Fruit fly (Drosophila melanogaster) whole organism, embryonic: Measurements from ENCODE around the gene corto.

Experiments used
- Awh ChIP-seq: fragments of 200-800 bp; sonication (Bioruptor generic); IDR thresholded peaks from 2 replicates; pipeline ENCODE4, ENCODE4 v1.3.6; 2022; ENCODE audit warnings: missing biosample characterization, missing genetic modification characterization
- BtbVII ChIP-seq: fragments of 200-800 bp; sonication (Bioruptor generic); optimal IDR thresholded peaks from 3 replicates; lab custom pipeline; 2017; ENCODE audit warnings: missing biosample characterization, mild to moderate bottlenecking, missing genetic modification characterization
- CG10366 ChIP-seq: fragments of 200-800 bp; sonication (Bioruptor generic); IDR thresholded peaks from 2 replicates; pipeline ENCODE4 v1.3.6; 2022; ENCODE audit warnings: missing biosample characterization, missing genetic modification characterization
- CG10979 ChIP-seq: fragments of 200-800 bp; sonication (Bioruptor generic); optimal IDR thresholded peaks from 2 replicates; lab custom pipeline; 2018; ENCODE audit warnings: missing biosample characterization, mild to moderate bottlenecking, missing genetic modification characterization, moderate library complexity
- CG13424 ChIP-seq: fragments of 200-800 bp; sonication (Bioruptor generic); optimal IDR thresholded peaks from 2 replicates; lab custom pipeline; 2019; ENCODE audit warnings: missing biosample characterization, mild to moderate bottlenecking, missing genetic modification characterization, moderate library complexity
- CG14014 ChIP-seq: fragments of 200-800 bp; sonication (Bioruptor generic); IDR thresholded peaks from 2 replicates; pipeline ENCODE4 v1.3.6; 2022; ENCODE audit warnings: missing biosample characterization, missing genetic modification characterization
- CG2120 ChIP-seq: fragments of 200-800 bp; sonication (Bioruptor generic); optimal IDR thresholded peaks from 3 replicates; lab custom pipeline; 2016; ENCODE audit warnings: missing biosample characterization, missing genetic modification characterization
- CG2678 ChIP-seq: fragments of 200-800 bp; sonication (Bioruptor generic); optimal IDR thresholded peaks from 3 replicates; lab custom pipeline; 2019; ENCODE audit warnings: missing biosample characterization, mild to moderate bottlenecking, missing genetic modification characterization, moderate library complexity
- CG30431 ChIP-seq: fragments of 200-800 bp; sonication (Bioruptor generic); optimal IDR thresholded peaks from 2 replicates; lab custom pipeline; 2017; ENCODE audit warnings: missing biosample characterization, missing genetic modification characterization
- CG4404 ChIP-seq: fragments of 200-800 bp; sonication (Bioruptor generic); IDR thresholded peaks from 2 replicates; pipeline ENCODE4 v1.3.6; 2022; ENCODE audit warnings: missing biosample characterization, missing genetic modification characterization
- CG7357 ChIP-seq: fragments of 200-800 bp; sonication (Bioruptor generic); IDR thresholded peaks from 3 replicates; pipeline ENCODE4 v1.3.6; 2022; ENCODE audit warnings: missing biosample characterization, missing genetic modification characterization
- CG7928 ChIP-seq: fragments of 200-800 bp; sonication (Bioruptor generic); optimal IDR thresholded peaks from 2 replicates; lab custom pipeline; 2017; ENCODE audit warnings: missing biosample characterization, mild to moderate bottlenecking, missing genetic modification characterization
- CG8281 ChIP-seq: fragments of 200-800 bp; sonication (Bioruptor generic); optimal IDR thresholded peaks from 2 replicates; lab custom pipeline; 2018; ENCODE audit warnings: missing biosample characterization, mild to moderate bottlenecking, missing genetic modification characterization, moderate library complexity
- CG8765 ChIP-seq: fragments of 200-800 bp; sonication (Bioruptor generic); IDR thresholded peaks from 2 replicates; pipeline ENCODE4 v1.3.6; 2022; ENCODE audit warnings: missing biosample characterization, missing genetic modification characterization
- Dek ChIP-seq: fragments of 200-800 bp; sonication (Bioruptor generic); optimal IDR thresholded peaks from 3 replicates; lab custom pipeline; 2019; ENCODE audit warnings: missing biosample characterization, mild to moderate bottlenecking, missing genetic modification characterization, moderate library complexity
- Dll ChIP-seq: fragments of 200-800 bp; sonication (Bioruptor generic); IDR thresholded peaks from 4 replicates; pipeline ENCODE4 v1.3.6; 2022; ENCODE audit warnings: missing biosample characterization, missing genetic modification characterization; ENCODE audit not compliant: partially characterized antibody
- H15 ChIP-seq: fragments of 200-800 bp; sonication (Bioruptor generic); IDR thresholded peaks from 3 replicates; pipeline ENCODE4 v1.3.6; 2022; ENCODE audit warnings: missing biosample characterization, missing genetic modification characterization
- H2.0 ChIP-seq: fragments of 200-800 bp; sonication (Bioruptor generic); IDR thresholded peaks from 2 replicates; pipeline ENCODE4 v1.3.6; 2022; ENCODE audit warnings: missing biosample characterization, missing genetic modification characterization
- Hr51 ChIP-seq, 2 experiments: fragments of 200-800 bp; sonication (Bioruptor generic); optimal IDR thresholded peaks; 2 replicates in 1 of 2; 3 replicates in 1 of 2; lab custom pipeline; 2016 to 2018; ENCODE audit warnings: missing biosample characterization in 2 of 2, missing genetic modification characterization in 2 of 2, mild to moderate bottlenecking in 1 of 2, moderate library complexity in 1 of 2
- Max ChIP-seq: fragments of 200-800 bp; sonication (Bioruptor generic); optimal IDR thresholded peaks from 2 replicates; lab custom pipeline; 2016; ENCODE audit warnings: missing biosample characterization, mild to moderate bottlenecking, missing genetic modification characterization
- Mrtf ChIP-seq: fragments of 200-800 bp; sonication (Bioruptor generic); IDR thresholded peaks from 3 replicates; pipeline ENCODE4 v1.3.6; 2022; ENCODE audit warnings: missing biosample characterization, missing genetic modification characterization
- NfI ChIP-seq: fragments of 200-800 bp; sonication (Bioruptor generic); optimal IDR thresholded peaks from 3 replicates; lab custom pipeline; 2018; ENCODE audit warnings: missing biosample characterization, mild to moderate bottlenecking, missing genetic modification characterization, moderate library complexity
- Ptx1 ChIP-seq: fragments of 200-800 bp; sonication (Bioruptor generic); IDR thresholded peaks from 2 replicates; pipeline ENCODE4 v1.3.6; 2022; ENCODE audit warnings: missing biosample characterization, missing genetic modification characterization
- Scr ChIP-seq: fragments of 200-800 bp; sonication (Bioruptor generic); IDR thresholded peaks from 2 replicates; pipeline ENCODE4 v1.3.6; 2022; ENCODE audit warnings: missing biosample characterization, missing genetic modification characterization; ENCODE audit not compliant: partially characterized antibody
- Stat92E ChIP-seq, 3 experiments: fragments of >200 bp in 2 of 3; fragments of 200-800 bp in 1 of 3; sonication (Bioruptor generic) in 1 of 3; optimal IDR thresholded peaks; 2 replicates each; lab custom pipeline; 2017 to 2019; ENCODE audit warnings: missing biosample characterization in 3 of 3, missing genetic modification characterization in 3 of 3, mild to moderate bottlenecking in 1 of 3, moderate library complexity in 1 of 3
- aop ChIP-seq: fragments of 200-800 bp; sonication (Bioruptor generic); IDR thresholded peaks from 2 replicates; pipeline ENCODE4 v1.3.6; 2022; ENCODE audit warnings: missing biosample characterization, missing genetic modification characterization
- ash1 ChIP-seq: fragments of 200-800 bp; sonication (Bioruptor generic); optimal IDR thresholded peaks from 2 replicates; lab custom pipeline; 2018; ENCODE audit warnings: missing biosample characterization, mild to moderate bottlenecking, missing genetic modification characterization
- ato ChIP-seq: fragments of 200-800 bp; sonication (Bioruptor generic); IDR thresholded peaks from 2 replicates; pipeline ENCODE4 v1.3.6; 2022; ENCODE audit warnings: missing biosample characterization, missing genetic modification characterization; ENCODE audit not compliant: partially characterized antibody
- az2 ChIP-seq: fragments of 200-800 bp; sonication (Bioruptor generic); optimal IDR thresholded peaks from 3 replicates; lab custom pipeline; 2016; ENCODE audit warnings: missing biosample characterization, missing genetic modification characterization
- bsh ChIP-seq, 2 experiments: fragments of 200-800 bp; sonication (Bioruptor generic); optimal IDR thresholded peaks; 2 replicates each; lab custom pipeline; 2017 to 2018; ENCODE audit warnings: mild to moderate bottlenecking in 2 of 2, missing biosample characterization in 2 of 2, missing genetic modification characterization in 2 of 2, moderate library complexity in 1 of 2
- caup ChIP-seq: fragments of 200-800 bp; sonication (Bioruptor generic); optimal IDR thresholded peaks from 3 replicates; lab custom pipeline; 2017; ENCODE audit warnings: missing biosample characterization, mild to moderate bottlenecking, missing genetic modification characterization, moderate library complexity; ENCODE audit not compliant: severe bottlenecking
- chinmo ChIP-seq: fragments of 200-800 bp; sonication (Bioruptor generic); IDR thresholded peaks from 4 replicates; pipeline ENCODE4 v1.3.6; 2022; ENCODE audit warnings: missing biosample characterization, missing genetic modification characterization; ENCODE audit not compliant: partially characterized antibody
- emc ChIP-seq: fragments of 200-800 bp; sonication (Bioruptor generic); optimal IDR thresholded peaks from 2 replicates; lab custom pipeline; 2016; ENCODE audit warnings: missing biosample characterization, missing genetic modification characterization
- exex ChIP-seq: fragments of 200-800 bp; sonication (Bioruptor generic); optimal IDR thresholded peaks from 4 replicates; lab custom pipeline; 2018; ENCODE audit warnings: missing biosample characterization, mild to moderate bottlenecking, missing genetic modification characterization, moderate library complexity
- fd102C ChIP-seq: fragments of 200-800 bp; sonication (Bioruptor generic); optimal IDR thresholded peaks from 2 replicates; lab custom pipeline; 2018; ENCODE audit warnings: missing biosample characterization, mild to moderate bottlenecking, missing genetic modification characterization, moderate library complexity
- fd64A ChIP-seq: fragments of 200-800 bp; sonication (Bioruptor generic); optimal IDR thresholded peaks from 3 replicates; lab custom pipeline; 2018; ENCODE audit warnings: missing biosample characterization, mild to moderate bottlenecking, missing genetic modification characterization
- lov ChIP-seq, 2 experiments: fragments of 200-800 bp in 1 of 2; fragments of >200 bp in 1 of 2; sonication (Bioruptor generic) in 1 of 2; IDR thresholded peaks in 1 of 2; optimal IDR thresholded peaks in 1 of 2; 2 replicates in 1 of 2; 3 replicates in 1 of 2; pipeline versions ENCODE4 v1.3.6 to Lab custom; 2017 to 2022; ENCODE audit warnings: missing biosample characterization in 1 of 2, missing genetic modification characterization in 1 of 2
- nau ChIP-seq: fragments of 200-800 bp; sonication (Bioruptor generic); optimal IDR thresholded peaks from 3 replicates; lab custom pipeline; 2017; ENCODE audit warnings: missing biosample characterization, mild to moderate bottlenecking, missing genetic modification characterization, missing genetic modification reagents
- nmo ChIP-seq: fragments of 200-800 bp; sonication (Bioruptor generic); optimal IDR thresholded peaks from 2 replicates; lab custom pipeline; 2018; ENCODE audit warnings: missing biosample characterization, mild to moderate bottlenecking, missing genetic modification characterization, moderate library complexity
- odd ChIP-seq: fragments of 200-800 bp; sonication (Bioruptor generic); optimal IDR thresholded peaks from 2 replicates; lab custom pipeline; 2017; ENCODE audit warnings: missing biosample characterization, mild to moderate bottlenecking, missing genetic modification characterization
- pb ChIP-seq: fragments of 200-800 bp; sonication (Bioruptor generic); optimal IDR thresholded peaks from 3 replicates; lab custom pipeline; 2016; ENCODE audit warnings: missing biosample characterization, missing genetic modification characterization
- sc ChIP-seq, 3 experiments: fragments of >200 bp in 2 of 3; fragments of 200-800 bp in 1 of 3; sonication (Bioruptor generic) in 1 of 3; optimal IDR thresholded peaks; 2 replicates in 2 of 3; 3 replicates in 1 of 3; lab custom pipeline; 2017; ENCODE audit warnings: mild to moderate bottlenecking in 1 of 3, missing biosample characterization in 1 of 3, missing genetic modification characterization in 1 of 3, missing genetic modification reagents in 1 of 3
- sd ChIP-seq: fragments of 200-800 bp; sonication (Bioruptor generic); optimal IDR thresholded peaks from 3 replicates; lab custom pipeline; 2018; ENCODE audit warnings: missing biosample characterization, mild to moderate bottlenecking, missing genetic modification characterization, moderate library complexity
- seq ChIP-seq: fragments of 200-800 bp; sonication (Bioruptor generic); IDR thresholded peaks from 2 replicates; pipeline ENCODE4 v1.3.6; 2022; ENCODE audit warnings: missing biosample characterization, missing genetic modification characterization
- sob ChIP-seq: fragments of 200-800 bp; sonication (Bioruptor generic); IDR thresholded peaks from 2 replicates; pipeline ENCODE4 v1.3.6; 2022; ENCODE audit warnings: missing biosample characterization, missing genetic modification characterization
- tx ChIP-seq: fragments of 200-800 bp; sonication (Bioruptor generic); optimal IDR thresholded peaks from 2 replicates; lab custom pipeline; 2016; ENCODE audit warnings: missing biosample characterization, missing genetic modification characterization
- usp ChIP-seq: fragments of >200 bp; optimal IDR thresholded peaks from 2 replicates; lab custom pipeline; 2017; ENCODE audit warnings: missing biosample characterization, missing genetic modification characterization

Gene corto

dm6 chr3R:5053611-5054133 lies 33.2 kb downstream of the corto start (continued):
- TF ChIP-seq ash1 (GFP tag; lab: Kevin White, UChicago) (peak; percentile 30), CG2678 (tag; lab: Kevin White, UChicago) (peak; percentile 78), Stat92E (GFP tag; optimal IDR thresholded peaks at IDR 0.05; lab: Kevin White, UChicago) (no peak), CG8765 (GFP tag; lab: Robert Waterston, UW) (peak; percentile 34; the same call in 1 of the 2 replicates), NfI (peak; percentile 30), CG7357 (GFP tag; lab: Robert Waterston, UW) (no peak), Awh (GFP tag; lab: Robert Waterston, UW) (peak; percentile 96), az2 (GFP tag; lab: Kevin White, UChicago) (peak; percentile 27), CG8281 (peak; percentile 59), nau (peak; percentile 91), H2.0 (GFP tag; lab: Robert Waterston, UW) (peak; percentile 54; the same call in 1 of the 2 replicates), CG10366 (GFP tag; lab: Robert Waterston, UW) (peak; percentile 56; the same call in 1 of the 2 replicates), tx (GFP tag; lab: Kevin White, UChicago) (peak; percentile 16), CG10979 (peak; percentile 54), aop (GFP tag; lab: Robert Waterston, UW) (peak; percentile 18; the same call in 1 of the 2 replicates), bsh (GFP tag; optimal IDR thresholded peaks at IDR 0.05; lab: Kevin White, UChicago) (peak in 1 of 2 experiments; percentile 88), lov (optimal IDR thresholded peaks at IDR 0.05; lab: Kevin White, UChicago) (no peak), lov (GFP tag; IDR thresholded peaks at IDR 0.05; lab: Robert Waterston, UW) (peak; percentile 92), CG7928 (GFP tag; lab: Kevin White, UChicago) (no peak), Max (GFP tag; lab: Kevin White, UChicago) (peak; percentile 61), fd64A (GFP tag; lab: Kevin White, UChicago) (peak; percentile 95), nmo (no peak), Dek (peak; percentile 27), CG14014 (peak; percentile 77; the same call in 1 of the 2 replicates), ato (GFP tag; lab: Robert Waterston, UW) (no peak), Mrtf (GFP tag; lab: Robert Waterston, UW) (no peak), odd (GFP tag; lab: Kevin White, UChicago) (peak; percentile 86), sd (tag; lab: Kevin White, UChicago) (peak; percentile 69), H15 (GFP tag; lab: Robert Waterston, UW) (peak; percentile 52; the same call in 1 of the 3 replicates), usp (no peak), CG30431 (GFP tag; lab: Kevin White, UChicago) (peak; percentile 34), Ptx1 (GFP tag; lab: Robert Waterston, UW) (peak; percentile 57; the same call in 1 of the 2 replicates), emc (GFP tag; lab: Kevin White, UChicago) (no peak), caup (GFP tag; lab: Kevin White, UChicago) (peak; percentile 77), Hr51 (GFP tag; optimal IDR thresholded peaks at IDR 0.05; lab: Kevin White, UChicago) (peak; percentile 12 to 64), fd102C (GFP tag; lab: Kevin White, UChicago) (peak; percentile 91), chinmo (0 out of 4 replicates have a peak, but pooled peaks have one; percentile 33), Scr (GFP tag; lab: Robert Waterston, UW) (no peak), exex (tag; lab: Kevin White, UChicago) (peak; percentile 79), BtbVII (peak; percentile 81), CG13424 (tag; lab: Kevin White, UChicago) (peak; percentile 67), sob (GFP tag; lab: Robert Waterston, UW) (peak; percentile 81), sc (optimal IDR thresholded peaks at IDR 0.05; lab: Kevin White, UChicago) (no peak), sc (GFP tag; optimal IDR thresholded peaks at IDR 0.05; lab: Kevin White, UChicago) (peak; percentile 91), Dll (GFP tag; lab: Robert Waterston, UW) (no peak), CG2120 (peak; percentile 23), pb (peak; percentile 20), seq (GFP tag; lab: Robert Waterston, UW) (peak; percentile 82), CG4404 (no peak)
